Fruit fly (Drosophila melanogaster): Measurements from ENCODE around the gene CG11617.

CG11617 gene

DNA sequence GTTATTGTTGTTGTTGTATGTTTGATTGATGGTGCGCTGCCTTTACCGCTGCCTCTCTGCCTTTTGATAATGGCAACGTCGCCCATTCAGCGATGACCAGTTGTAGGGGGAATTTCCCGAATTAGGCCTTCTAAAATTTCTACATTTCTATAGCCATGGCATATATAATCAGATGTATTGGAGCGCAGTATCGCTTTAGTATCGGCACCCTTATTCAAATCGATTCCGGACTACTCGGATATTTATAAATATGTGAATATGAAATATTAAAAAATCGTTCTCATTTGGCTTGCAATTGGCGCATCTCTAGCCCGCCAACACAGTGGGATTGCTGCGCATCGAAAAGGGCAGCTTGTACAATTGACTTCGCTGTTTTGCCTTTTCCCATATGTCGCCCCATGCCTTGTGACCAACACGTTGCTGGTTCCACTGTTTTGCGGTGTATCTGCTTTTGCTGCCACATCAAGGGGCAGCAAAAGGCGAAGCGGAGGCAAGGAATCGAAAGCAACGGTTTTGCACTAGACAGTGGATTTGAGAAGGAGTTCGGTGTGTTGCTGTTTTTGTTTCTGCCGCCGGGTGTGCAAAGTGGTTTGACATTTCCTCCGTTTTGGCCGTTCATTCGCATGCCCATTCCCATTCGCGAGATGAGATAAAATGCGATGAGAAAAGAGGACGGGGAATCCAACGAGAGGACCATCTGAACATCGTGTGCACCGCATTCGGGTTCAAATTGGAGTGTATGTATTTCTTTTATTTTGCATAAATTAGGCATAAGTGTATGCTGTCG is 17.7 kb upstream of the CG11617 start (continued):
- TF ChIP-seq CG10669 (GFP tag; optimal IDR thresholded peaks at IDR 0.05) (peak; percentile 91), dac (GFP tag; optimal IDR thresholded peaks at IDR 0.05) (peak; percentile 85), OdsH (GFP tag; optimal IDR thresholded peaks at IDR 0.05) (peak; percentile 88), CG9139 (GFP tag; optimal IDR thresholded peaks at IDR 0.05) (peak; percentile 78), Hr4 (GFP tag; optimal IDR thresholded peaks at IDR 0.05) (peak; percentile 90), fd85E (GFP tag; optimal IDR thresholded peaks at IDR 0.05) (peak; percentile 54), CG4318 (GFP tag; optimal IDR thresholded peaks at IDR 0.05) (peak; percentile 83), CG6854 (GFP tag; optimal IDR thresholded peaks at IDR 0.05) (peak; percentile 11), vri (GFP tag; optimal IDR thresholded peaks at IDR 0.05) (peak; percentile 84), Sox102F (GFP tag; optimal IDR thresholded peaks at IDR 0.05) (peak; percentile 86), ss (GFP tag; optimal IDR thresholded peaks at IDR 0.05) (peak; percentile 85 to 91), Eip93F (GFP tag; optimal IDR thresholded peaks at IDR 0.05) (peak; percentile 77), eg (GFP tag; IDR thresholded peaks at IDR 0.05) (no peak; the same call in 1 of the 3 replicates), CG8632 (GFP tag; optimal IDR thresholded peaks at IDR 0.05) (peak; percentile 78), Hr39 (GFP tag; optimal IDR thresholded peaks at IDR 0.05) (peak; percentile 87), CG6808 (GFP tag; optimal IDR thresholded peaks at IDR 0.05) (peak; percentile 93), acj6 (GFP tag; optimal IDR thresholded peaks at IDR 0.05) (peak; percentile 90), CG11902 (GFP tag; optimal IDR thresholded peaks at IDR 0.05) (peak; percentile 74), CG31627 (GFP tag; optimal IDR thresholded peaks at IDR 0.05) (peak; percentile 88), pdm3 (GFP tag; optimal IDR thresholded peaks at IDR 0.05) (peak; percentile 92), Eip75B (GFP tag; optimal IDR thresholded peaks at IDR 0.05) (peak; percentile 91), CG34406 (GFP tag; optimal IDR thresholded peaks at IDR 0.05) (peak; percentile 80), lz (GFP tag; optimal IDR thresholded peaks at IDR 0.05) (peak; percentile 88), Ets21C (GFP tag; optimal IDR thresholded peaks at IDR 0.05) (peak; percentile 81), Sox15 (GFP tag; optimal IDR thresholded peaks at IDR 0.05) (peak; percentile 77)

DNA sequence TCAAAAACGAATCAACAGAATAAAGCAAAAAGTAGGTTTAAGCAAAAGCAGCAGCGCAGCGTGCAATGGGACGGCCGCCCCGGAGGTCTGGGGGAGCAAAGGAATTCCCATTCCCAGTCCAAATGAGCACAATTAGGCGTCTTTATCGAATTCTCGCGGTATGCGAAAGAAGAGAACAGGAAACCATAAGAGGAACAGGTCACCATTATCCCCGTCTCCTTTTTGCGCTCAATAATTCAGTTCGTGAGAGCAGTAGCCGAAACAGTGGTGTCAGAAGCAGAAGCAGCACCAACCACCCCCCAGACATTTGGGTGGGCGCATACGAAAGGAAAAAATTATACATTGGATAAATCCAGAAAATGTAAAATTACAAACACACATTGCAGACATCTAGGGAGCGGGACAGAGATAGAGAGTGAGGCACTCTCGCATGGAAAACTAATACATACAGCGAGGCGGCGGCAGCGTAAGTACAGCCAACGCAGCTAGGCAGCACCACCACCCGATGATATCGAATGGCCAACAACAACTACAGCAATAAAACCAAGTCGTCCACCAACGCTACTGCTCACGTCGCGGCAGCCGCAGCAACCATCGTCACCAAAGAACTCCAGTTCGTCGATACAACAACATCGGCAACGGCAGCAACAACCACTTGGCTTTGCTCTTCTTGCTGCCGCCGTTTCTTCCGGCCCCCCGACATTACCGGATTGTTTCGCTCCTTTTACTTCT is 16.9 kb upstream of the CG11617 start:
- TF ChIP-seq CG6854 (GFP tag; optimal IDR thresholded peaks at IDR 0.05) (no peak), OdsH (GFP tag; optimal IDR thresholded peaks at IDR 0.05) (no peak), topi (GFP tag; optimal IDR thresholded peaks at IDR 0.05) (no peak), Blimp-1 (GFP tag; optimal IDR thresholded peaks at IDR 0.05) (no peak), cyc (GFP tag; optimal IDR thresholded peaks at IDR 0.05) (no peak), CG3919 (GFP tag; optimal IDR thresholded peaks at IDR 0.05) (no peak), CG11902 (GFP tag; optimal IDR thresholded peaks at IDR 0.05) (no peak), Lpt (GFP tag; optimal IDR thresholded peaks at IDR 0.05) (no peak), CG6808 (GFP tag; optimal IDR thresholded peaks at IDR 0.05) (no peak), Sox14 (GFP tag; optimal IDR thresholded peaks at IDR 0.05) (no peak), CG10631 (GFP tag; optimal IDR thresholded peaks at IDR 0.05) (no peak), Met (GFP tag; optimal IDR thresholded peaks at IDR 0.05) (no peak), Ets96B (tag; optimal IDR thresholded peaks at IDR 0.05) (no peak), CG10669 (GFP tag; optimal IDR thresholded peaks at IDR 0.05) (no peak)

- TF ChIP-seq Gug (GFP tag; IDR thresholded peaks at IDR 0.05) = peak; percentile 91
- TF ChIP-seq ss (GFP tag; optimal IDR thresholded peaks at IDR 0.05) = peak; percentile 70 to 77
- peak; percentile 93 for TF ChIP-seq spab (GFP tag; optimal IDR thresholded peaks at IDR 0.05)
- peak; percentile 92 for TF ChIP-seq CG8632 (GFP tag; optimal IDR thresholded peaks at IDR 0.05)
- peak; percentile 92 for TF ChIP-seq dac (GFP tag; optimal IDR thresholded peaks at IDR 0.05)
- peak; percentile 93 for TF ChIP-seq CG10669 (GFP tag; optimal IDR thresholded peaks at IDR 0.05)
- peak; percentile 95 for TF ChIP-seq Eip75B (GFP tag; optimal IDR thresholded peaks at IDR 0.05)
- peak; percentile 93 for TF ChIP-seq Met (GFP tag; optimal IDR thresholded peaks at IDR 0.05)
- peak; percentile 73 for TF ChIP-seq CG9139 (GFP tag; optimal IDR thresholded peaks at IDR 0.05)
- peak; percentile 80 for TF ChIP-seq fd85E (GFP tag; optimal IDR thresholded peaks at IDR 0.05)
- TF ChIP-seq CG32006 (GFP tag; optimal IDR thresholded peaks at IDR 0.05) = peak; percentile 95
- peak; percentile 90 for TF ChIP-seq vri (GFP tag; optimal IDR thresholded peaks at IDR 0.05)
- TF ChIP-seq dsx (GFP tag; optimal IDR thresholded peaks at IDR 0.05; ENCODE audit: poor library complexity, severe bottlenecking) = peak; percentile 84
- peak; percentile 91 for TF ChIP-seq CG3032 (tag; optimal IDR thresholded peaks at IDR 0.05)
- peak; percentile 92 for TF ChIP-seq CG4318 (GFP tag; optimal IDR thresholded peaks at IDR 0.05)
- TF ChIP-seq Sox102F (GFP tag; optimal IDR thresholded peaks at IDR 0.05) = peak; percentile 90
- peak; percentile 29 for TF ChIP-seq Hr38 (GFP tag; optimal IDR thresholded peaks at IDR 0.05)
- TF ChIP-seq CG6792 (GFP tag; optimal IDR thresholded peaks at IDR 0.05) = peak; percentile 92
- peak; percentile 92 for TF ChIP-seq lz (GFP tag; optimal IDR thresholded peaks at IDR 0.05)
- TF ChIP-seq acj6 (GFP tag; optimal IDR thresholded peaks at IDR 0.05) = peak; percentile 93
- peak; percentile 92 for TF ChIP-seq CG1621 (tag; optimal IDR thresholded peaks at IDR 0.05)
- peak; percentile 92 for TF ChIP-seq Hr39 (GFP tag; optimal IDR thresholded peaks at IDR 0.05)
- peak; percentile 95 for TF ChIP-seq CG15336 (GFP tag; IDR thresholded peaks at IDR 0.05)
- peak; percentile 86 for TF ChIP-seq CG11902 (GFP tag; optimal IDR thresholded peaks at IDR 0.05)
Observed at dm6 chr2L:223351-223750, 16.3 kb upstream of the CG11617 start.

Data from whole organism, prepupa.